Worm (Caenorhabditis elegans) whole organism, late embryonic: ENCODE data around the gene snu-23.

Source experiments
- C08G9.2 ChIP-seq: sonication (generic microtip); optimal IDR thresholded peaks from 2 replicates; lab custom pipeline; 2016; ENCODE audit warnings: mild to moderate bottlenecking, missing genetic modification characterization, moderate library complexity, missing compliant biosample characterization
- C38D4.7 ChIP-seq: fragments of 200-800 bp; sonication (Bioruptor generic); optimal IDR thresholded peaks from 2 replicates; lab custom pipeline; 2018; ENCODE audit warnings: mild to moderate bottlenecking, missing genetic modification characterization, moderate library complexity, missing compliant biosample characterization
- F13H6.1 ChIP-seq: sonication (generic microtip); optimal IDR thresholded peaks from 2 replicates; lab custom pipeline; 2016; ENCODE audit warnings: missing genetic modification characterization, missing compliant biosample characterization
- K02D7.2 ChIP-seq: sonication (generic microtip); optimal IDR thresholded peaks from 2 replicates; lab custom pipeline; 2017; ENCODE audit warnings: mild to moderate bottlenecking, missing genetic modification characterization, missing compliant biosample characterization
- T23F11.4 ChIP-seq: fragments of 200-800 bp; sonication (Bioruptor generic); optimal IDR thresholded peaks from 2 replicates; lab custom pipeline; 2018; ENCODE audit warnings: mild to moderate bottlenecking, missing genetic modification characterization, missing compliant biosample characterization
- ama-1 ChIP-seq: fragments of 150-350 bp; optimal IDR thresholded peaks from 2 replicates; lab custom pipeline; 2014
- ceh-14 ChIP-seq: sonication (generic microtip); optimal IDR thresholded peaks from 2 replicates; lab custom pipeline; 2016; ENCODE audit warnings: missing genotype, missing genetic modification characterization, missing compliant biosample characterization
- ceh-18 ChIP-seq: sonication (generic microtip); optimal IDR thresholded peaks from 2 replicates; lab custom pipeline; 2016; ENCODE audit warnings: missing genetic modification characterization, missing compliant biosample characterization
- ceh-19 ChIP-seq: fragments of 200-800 bp; sonication (Bioruptor generic); optimal IDR thresholded peaks from 2 replicates; lab custom pipeline; 2018; ENCODE audit warnings: mild to moderate bottlenecking, missing genetic modification characterization, missing compliant biosample characterization
- ceh-2 ChIP-seq: sonication (generic microtip); optimal IDR thresholded peaks from 2 replicates; lab custom pipeline; 2016; ENCODE audit warnings: missing genotype, missing genetic modification characterization, missing compliant biosample characterization
- ceh-24 ChIP-seq: sonication (generic microtip); optimal IDR thresholded peaks from 2 replicates; lab custom pipeline; 2016; ENCODE audit warnings: mild to moderate bottlenecking, missing genetic modification characterization, missing compliant biosample characterization
- ceh-30 ChIP-seq: fragments of 150-350 bp; optimal IDR thresholded peaks from 2 replicates; lab custom pipeline; 2014; ENCODE audit warnings: missing biosample characterization, missing genetic modification characterization
- ceh-31 ChIP-seq: sonication (generic microtip); optimal IDR thresholded peaks from 2 replicates; lab custom pipeline; 2016; ENCODE audit warnings: missing genetic modification characterization, missing compliant biosample characterization
- ceh-34 ChIP-seq: sonication (generic microtip); optimal IDR thresholded peaks from 2 replicates; lab custom pipeline; 2016; ENCODE audit warnings: mild to moderate bottlenecking, missing genetic modification characterization, missing compliant biosample characterization
- ceh-45 ChIP-seq: fragments of 200-800 bp; sonication (Bioruptor generic); IDR thresholded peaks from 2 replicates; pipeline ENCODE4 v1.3.6; 2022; ENCODE audit warnings: missing genetic modification reagents, missing genetic modification characterization, missing compliant biosample characterization
- ceh-48 ChIP-seq: sonication (generic microtip); optimal IDR thresholded peaks from 2 replicates; lab custom pipeline; 2016; ENCODE audit warnings: missing genetic modification characterization, inconsistent platforms, missing compliant biosample characterization
- ceh-6 ChIP-seq: fragments of 200-800 bp; sonication (Bioruptor generic); optimal IDR thresholded peaks from 2 replicates; lab custom pipeline; 2018; ENCODE audit warnings: mild to moderate bottlenecking, missing genetic modification characterization, missing compliant biosample characterization
- che-1 ChIP-seq: sonication (generic microtip); optimal IDR thresholded peaks from 2 replicates; lab custom pipeline; 2016; ENCODE audit warnings: mild to moderate bottlenecking, missing genetic modification characterization, missing compliant biosample characterization
- dmd-4 ChIP-seq: sonication (generic microtip); optimal IDR thresholded peaks from 2 replicates; lab custom pipeline; 2016; ENCODE audit warnings: borderline replicate concordance, missing genetic modification characterization, missing compliant biosample characterization
- dve-1 ChIP-seq: sonication (generic microtip); optimal IDR thresholded peaks from 2 replicates; lab custom pipeline; 2017; ENCODE audit warnings: antibody characterized with exemption, mild to moderate bottlenecking, missing genetic modification characterization, missing compliant biosample characterization
- elt-2 ChIP-seq: sonication (generic microtip); optimal IDR thresholded peaks from 2 replicates; lab custom pipeline; 2016; ENCODE audit warnings: missing genetic modification reagents, missing genetic modification characterization, missing compliant biosample characterization
- ets-4 ChIP-seq: sonication (generic microtip); optimal IDR thresholded peaks from 2 replicates; lab custom pipeline; 2016; ENCODE audit warnings: missing genetic modification characterization, missing compliant biosample characterization
- hlh-13 ChIP-seq: fragments of 200-800 bp; sonication (Bioruptor generic); optimal IDR thresholded peaks from 2 replicates; lab custom pipeline; 2018; ENCODE audit warnings: mild to moderate bottlenecking, missing genetic modification characterization, missing compliant biosample characterization
- hlh-30 ChIP-seq: sonication (generic microtip); optimal IDR thresholded peaks from 2 replicates; lab custom pipeline; 2017; ENCODE audit warnings: antibody characterized with exemption, missing genetic modification characterization, missing compliant biosample characterization; ENCODE audit not compliant: insufficient read depth
- hlh-6 ChIP-seq: sonication (generic microtip); optimal IDR thresholded peaks from 2 replicates; lab custom pipeline; 2016; ENCODE audit warnings: missing genotype, missing genetic modification characterization, missing compliant biosample characterization
- hlh-8 ChIP-seq: sonication (generic microtip); optimal IDR thresholded peaks from 2 replicates; lab custom pipeline; 2016; ENCODE audit warnings: missing genotype, missing genetic modification characterization, missing compliant biosample characterization
- madf-2 ChIP-seq: sonication (generic microtip); optimal IDR thresholded peaks from 2 replicates; lab custom pipeline; 2017; ENCODE audit warnings: missing genetic modification characterization, missing compliant biosample characterization
- nfya-1 ChIP-seq: sonication (generic microtip); optimal IDR thresholded peaks from 2 replicates; lab custom pipeline; 2017; ENCODE audit warnings: missing genetic modification characterization, mild to moderate bottlenecking, missing compliant biosample characterization, antibody characterized with exemption, moderate library complexity
- nhr-11 ChIP-seq: fragments of 150-350 bp; optimal IDR thresholded peaks from 2 replicates; lab custom pipeline; 2014; ENCODE audit warnings: missing biosample characterization, missing genetic modification characterization
- npax-4 ChIP-seq: sonication (generic microtip); optimal IDR thresholded peaks from 2 replicates; lab custom pipeline; 2016; ENCODE audit warnings: missing genetic modification characterization, missing compliant biosample characterization
- odd-2 ChIP-seq: sonication (generic microtip); optimal IDR thresholded peaks from 2 replicates; lab custom pipeline; 2017; ENCODE audit warnings: antibody characterized with exemption, mild to moderate bottlenecking, missing genetic modification characterization, missing compliant biosample characterization
- pat-9 ChIP-seq: fragments of 200-800 bp; sonication (Bioruptor generic); optimal IDR thresholded peaks from 2 replicates; lab custom pipeline; 2018; ENCODE audit warnings: mild to moderate bottlenecking, missing genetic modification characterization, moderate library complexity, missing compliant biosample characterization
- pax-1 ChIP-seq: fragments of 150-350 bp; optimal IDR thresholded peaks from 2 replicates; lab custom pipeline; 2014; ENCODE audit warnings: missing biosample characterization, missing genetic modification characterization
- pha-4 ChIP-seq: fragments of 150-350 bp; optimal IDR thresholded peaks from 2 replicates; lab custom pipeline; 2018; ENCODE audit warnings: missing biosample characterization, missing genetic modification reagents, missing genetic modification characterization
- pqm-1 ChIP-seq: sonication (generic microtip); optimal IDR thresholded peaks from 2 replicates; lab custom pipeline; 2016; ENCODE audit warnings: missing genetic modification characterization, missing compliant biosample characterization
- pros-1 ChIP-seq: fragments of 150-350 bp; optimal IDR thresholded peaks from 2 replicates; lab custom pipeline; 2014; ENCODE audit warnings: missing biosample characterization, missing genetic modification reagents, missing genetic modification characterization
- ref-2 ChIP-seq: sonication (generic microtip); optimal IDR thresholded peaks from 2 replicates; lab custom pipeline; 2016; ENCODE audit warnings: missing genetic modification characterization, missing compliant biosample characterization
- rnt-1 ChIP-seq: sonication (generic microtip); optimal IDR thresholded peaks from 2 replicates; lab custom pipeline; 2016; ENCODE audit warnings: missing genetic modification characterization, missing compliant biosample characterization
- sdc-2 ChIP-seq: sonication (generic microtip); optimal IDR thresholded peaks from 2 replicates; lab custom pipeline; 2016; ENCODE audit warnings: missing genotype, missing genetic modification characterization, missing compliant biosample characterization
- syd-9 ChIP-seq: sonication (generic microtip); optimal IDR thresholded peaks from 2 replicates; lab custom pipeline; 2016; ENCODE audit warnings: mild to moderate bottlenecking, missing genetic modification characterization, moderate library complexity, missing compliant biosample characterization
- tbx-2 ChIP-seq: sonication (generic microtip); optimal IDR thresholded peaks from 2 replicates; lab custom pipeline; 2016; ENCODE audit warnings: missing genetic modification characterization, missing compliant biosample characterization
- tbx-7 ChIP-seq: sonication (generic microtip); optimal IDR thresholded peaks from 2 replicates; lab custom pipeline; 2016; ENCODE audit warnings: missing genotype, missing genetic modification characterization, missing compliant biosample characterization
- ttx-3 ChIP-seq: sonication (generic microtip); optimal IDR thresholded peaks from 2 replicates; lab custom pipeline; 2016; ENCODE audit warnings: missing genetic modification reagents, missing genetic modification characterization, missing compliant biosample characterization
- unc-3 ChIP-seq, 2 experiments: fragments of 200-800 bp in 1 of 2; sonication (Bioruptor generic) in 1 of 2; sonication (generic microtip) in 1 of 2; conservative IDR thresholded peaks in 1 of 2; optimal IDR thresholded peaks in 1 of 2; 2 replicates each; pipeline versions ENCODE4 v1.3.6 to Lab custom; 2016 to 2022; ENCODE audit warnings: missing compliant biosample characterization in 2 of 2, missing genetic modification characterization in 2 of 2, missing genetic modification reagents in 1 of 2
- unc-42 ChIP-seq: sonication (generic microtip); optimal IDR thresholded peaks from 2 replicates; lab custom pipeline; 2016; ENCODE audit warnings: missing genotype, missing genetic modification characterization, missing compliant biosample characterization
- unc-55 ChIP-seq: sonication (generic microtip); optimal IDR thresholded peaks from 2 replicates; lab custom pipeline; 2017; ENCODE audit warnings: missing biosample characterization, missing genetic modification reagents, missing genetic modification characterization

Gene snu-23

DNA sequence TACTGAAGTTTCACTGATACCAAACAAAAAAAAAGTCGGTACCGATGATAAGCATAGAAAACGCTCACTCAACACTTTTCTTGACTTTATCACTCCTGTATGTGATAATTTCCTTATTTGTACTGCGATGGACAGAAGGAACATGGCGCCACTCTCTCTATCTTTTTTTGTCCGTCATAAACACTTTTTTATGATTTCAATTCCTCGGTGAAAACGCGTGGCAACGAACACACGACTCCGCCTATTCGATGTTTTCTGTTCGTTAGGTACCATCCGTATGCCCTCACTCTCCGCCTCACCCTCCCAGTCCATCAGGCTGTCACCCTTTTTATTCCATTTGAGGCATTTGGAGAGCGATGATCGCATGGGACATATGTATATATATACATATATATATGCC lies 39.6 kb downstream of the snu-23 start:
- TF ChIP-seq ceh-45 = no peak

DNA sequence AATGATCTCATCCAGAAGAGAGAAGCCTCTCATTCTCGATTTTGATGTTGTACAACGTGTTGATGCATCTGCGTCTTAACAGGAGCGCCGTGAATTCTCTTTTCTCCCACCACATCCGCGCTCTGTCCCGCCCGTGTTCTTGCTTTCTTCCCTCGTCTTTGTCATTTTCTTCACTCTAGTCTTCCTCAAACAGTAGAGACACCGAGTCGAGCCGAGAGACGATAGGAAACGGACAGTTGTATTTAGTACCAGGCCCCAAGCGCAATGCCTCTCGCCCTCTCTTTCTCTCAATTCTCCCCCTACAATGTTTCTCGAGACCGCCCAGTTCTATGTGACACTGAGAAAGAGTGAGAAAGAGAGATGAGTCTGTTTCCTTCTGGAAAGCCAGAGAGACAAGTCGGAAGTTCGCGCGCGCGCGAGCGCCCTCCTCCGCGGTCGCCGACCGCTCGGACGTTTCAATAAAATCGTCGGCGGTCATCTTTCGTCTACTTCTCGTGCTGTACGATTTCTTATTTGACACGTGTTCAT lies 40.3 kb downstream of the snu-23 start, which contains the start of gene ZK112.4:
TSS of gene ZK112.4 (minus strand) at position 478 of the 528 bp plus-strand sequence.
- TF ChIP-seq che-1 (tag; lab: Kevin White, UChicago) (no peak), unc-55 (GFP tag; lab: Kevin White, UChicago) (peak; percentile 82), madf-2 (tag; lab: Kevin White, UChicago) (peak; percentile 32), ref-2 (tag; lab: Kevin White, UChicago) (peak; percentile 63), unc-42 (tag; lab: Kevin White, UChicago) (peak; percentile 31), rnt-1 (tag; lab: Kevin White, UChicago) (peak; percentile 83), nhr-11 (tag; lab: Kevin White, UChicago) (no peak), K02D7.2 (tag; lab: Kevin White, UChicago) (no peak), ceh-18 (peak; percentile 93), ceh-24 (tag; lab: Kevin White, UChicago) (no peak), ceh-6 (GFP tag; lab: Kevin White, UChicago) (no peak), ceh-14 (tag; lab: Kevin White, UChicago) (peak; percentile 58), ceh-34 (tag; lab: Kevin White, UChicago) (peak; percentile 88), elt-2 (tag; lab: Kevin White, UChicago) (peak; percentile 29), sdc-2 (tag; lab: Kevin White, UChicago) (no peak), pqm-1 (no peak), unc-3 (GFP tag; conservative IDR thresholded peaks at IDR 0.05; lab: Robert Waterston, UW) (no peak), unc-3 (tag; optimal IDR thresholded peaks at IDR 0.05; lab: Kevin White, UChicago) (no peak), pha-4 (tag; lab: Kevin White, UChicago) (no peak), dve-1 (tag; lab: Kevin White, UChicago) (peak; percentile 49), hlh-13 (GFP tag; lab: Kevin White, UChicago) (peak; percentile 13), ceh-2 (peak; percentile 31), hlh-30 (peak; percentile 16), hlh-8 (tag; lab: Kevin White, UChicago) (peak; percentile 19), C08G9.2 (peak; percentile 53), nfya-1 (tag; lab: Kevin White, UChicago) (peak; percentile 54), ama-1 (lab: Kevin White, UChicago) (no peak), pros-1 (tag; lab: Kevin White, UChicago) (no peak), odd-2 (tag; lab: Kevin White, UChicago) (no peak), ets-4 (peak; percentile 68), dmd-4 (tag; lab: Kevin White, UChicago) (no peak), hlh-6 (no peak), syd-9 (tag; lab: Kevin White, UChicago) (peak; percentile 53), pax-1 (tag; lab: Kevin White, UChicago) (no peak), ttx-3 (tag; lab: Kevin White, UChicago) (no peak), F13H6.1 (tag; lab: Kevin White, UChicago) (peak; percentile 77), T23F11.4 (GFP tag; lab: Kevin White, UChicago) (peak; percentile 36), C38D4.7 (GFP tag; lab: Kevin White, UChicago) (peak; percentile 20), ceh-48 (tag; lab: Kevin White, UChicago) (no peak), tbx-2 (tag; lab: Kevin White, UChicago) (peak; percentile 73), ceh-31 (peak; percentile 78), tbx-7 (tag; lab: Kevin White, UChicago) (peak; percentile 6), pat-9 (tag; lab: Kevin White, UChicago) (peak; percentile 2), ceh-30 (tag; lab: Kevin White, UChicago) (peak; percentile 28), ceh-19 (peak; percentile 3), npax-4 (tag; lab: Kevin White, UChicago) (no peak)
